Fruit fly (Drosophila melanogaster) whole organism, embryonic: ENCODE results near the gene CG31176.
A peak's percentile ranks its signal among the peaks of the same experiment; 100 is the strongest.

Experiments used
- Blimp-1 ChIP-seq: fragments of 200-800 bp; sonication (Bioruptor generic); optimal IDR thresholded peaks from 3 replicates; lab custom pipeline; 2018; ENCODE audit warnings: missing biosample characterization, missing genetic modification characterization, mild to moderate bottlenecking, moderate library complexity, missing genetic modification reagents
- CG11398 ChIP-seq: fragments of 200-800 bp; sonication (Bioruptor generic); optimal IDR thresholded peaks from 2 replicates; lab custom pipeline; 2016; ENCODE audit warnings: missing biosample characterization, missing genetic modification characterization
- CG12104 ChIP-seq: fragments of 200-800 bp; sonication (Bioruptor generic); optimal IDR thresholded peaks from 3 replicates; lab custom pipeline; 2016; ENCODE audit warnings: missing biosample characterization, missing genetic modification characterization
- CG13287 ChIP-seq: fragments of 200-800 bp; sonication (Bioruptor generic); IDR thresholded peaks from 2 replicates; pipeline ENCODE4 v1.3.6; 2022; ENCODE audit warnings: missing biosample characterization, missing genetic modification characterization; ENCODE audit not compliant: partially characterized antibody
- CG13894 ChIP-seq: fragments of 200-800 bp; sonication (Bioruptor generic); optimal IDR thresholded peaks from 3 replicates; lab custom pipeline; 2018; ENCODE audit warnings: missing biosample characterization, mild to moderate bottlenecking, missing genetic modification characterization, moderate library complexity
- CG14441 ChIP-seq: fragments of 200-800 bp; sonication (Bioruptor generic); IDR thresholded peaks from 2 replicates; pipeline ENCODE4 v1.3.6; 2022; ENCODE audit warnings: missing biosample characterization, missing genetic modification characterization
- CG33213 ChIP-seq: fragments of 200-800 bp; sonication (Bioruptor generic); optimal IDR thresholded peaks from 3 replicates; lab custom pipeline; 2016; ENCODE audit warnings: missing biosample characterization, missing genetic modification characterization
- CG34224 ChIP-seq: fragments of 200-800 bp; sonication (Bioruptor generic); IDR thresholded peaks from 3 replicates; pipeline ENCODE4 v1.3.6; 2022; ENCODE audit warnings: missing biosample characterization, missing genetic modification characterization; ENCODE audit not compliant: partially characterized antibody
- CG42726 ChIP-seq: fragments of 200-800 bp; sonication (Bioruptor generic); IDR thresholded peaks from 2 replicates; pipeline ENCODE4 v1.3.6; 2022; ENCODE audit warnings: missing biosample characterization, missing genetic modification characterization; ENCODE audit not compliant: partially characterized antibody
- CG4424 ChIP-seq: fragments of 200-800 bp; sonication (Bioruptor generic); optimal IDR thresholded peaks from 3 replicates; lab custom pipeline; 2016; ENCODE audit warnings: missing biosample characterization, missing genetic modification characterization
- CG4707 ChIP-seq: fragments of 200-800 bp; sonication (Bioruptor generic); optimal IDR thresholded peaks from 2 replicates; lab custom pipeline; 2018; ENCODE audit warnings: missing biosample characterization, mild to moderate bottlenecking, missing genetic modification characterization, moderate library complexity
- CG6765 ChIP-seq: fragments of 200-800 bp; sonication (Bioruptor generic); optimal IDR thresholded peaks from 3 replicates; lab custom pipeline; 2017; ENCODE audit warnings: missing biosample characterization, mild to moderate bottlenecking, missing genetic modification characterization
- CG6791 ChIP-seq: fragments of 200-800 bp; sonication (Bioruptor generic); IDR thresholded peaks from 3 replicates; pipeline ENCODE4 v1.3.6; 2022; ENCODE audit warnings: missing biosample characterization, missing genetic modification characterization; ENCODE audit not compliant: partially characterized antibody
- CG7928 ChIP-seq: fragments of 200-800 bp; sonication (Bioruptor generic); optimal IDR thresholded peaks from 2 replicates; lab custom pipeline; 2017; ENCODE audit warnings: missing biosample characterization, mild to moderate bottlenecking, missing genetic modification characterization
- CG8478 ChIP-seq: fragments of >200 bp; optimal IDR thresholded peaks from 2 replicates; lab custom pipeline; 2018
- CG9609 ChIP-seq: fragments of 200-800 bp; sonication (Bioruptor generic); optimal IDR thresholded peaks from 3 replicates; lab custom pipeline; 2016; ENCODE audit warnings: missing biosample characterization, missing genetic modification characterization
- CHES-1-like ChIP-seq: fragments of 200-800 bp; sonication (Bioruptor generic); optimal IDR thresholded peaks from 2 replicates; lab custom pipeline; 2016; ENCODE audit warnings: missing biosample characterization, missing genetic modification characterization
- D19A ChIP-seq: fragments of 200-800 bp; optimal IDR thresholded peaks from 3 replicates; lab custom pipeline; 2019; ENCODE audit warnings: missing biosample characterization, mild to moderate bottlenecking, missing genetic modification characterization, moderate library complexity
- Dek ChIP-seq: fragments of 200-800 bp; sonication (Bioruptor generic); optimal IDR thresholded peaks from 3 replicates; lab custom pipeline; 2019; ENCODE audit warnings: missing biosample characterization, mild to moderate bottlenecking, missing genetic modification characterization, moderate library complexity
- Dip3 ChIP-seq: fragments of 200-800 bp; sonication (Bioruptor generic); optimal IDR thresholded peaks from 3 replicates; lab custom pipeline; 2016; ENCODE audit warnings: missing biosample characterization, missing genetic modification characterization
- Doc3 ChIP-seq: fragments of 200-800 bp; sonication (Bioruptor generic); IDR thresholded peaks from 3 replicates; pipeline ENCODE4 v1.3.6; 2022; ENCODE audit warnings: missing biosample characterization, missing genetic modification characterization; ENCODE audit not compliant: partially characterized antibody
- Ets97D ChIP-seq: fragments of 200-800 bp; sonication (Bioruptor generic); optimal IDR thresholded peaks from 3 replicates; lab custom pipeline; 2016; ENCODE audit warnings: missing biosample characterization, missing genetic modification characterization
- HHEX ChIP-seq: fragments of 200-800 bp; sonication (Bioruptor generic); optimal IDR thresholded peaks from 3 replicates; lab custom pipeline; 2017; ENCODE audit warnings: missing biosample characterization, mild to moderate bottlenecking, missing genetic modification characterization, missing genetic modification reagents
- Jarid2 ChIP-seq: fragments of 200-800 bp; sonication (Bioruptor generic); optimal IDR thresholded peaks from 3 replicates; lab custom pipeline; 2017; ENCODE audit warnings: mild to moderate bottlenecking, missing biosample characterization, missing genetic modification reagents, missing genetic modification characterization
- Lpt ChIP-seq: fragments of >200 bp; optimal IDR thresholded peaks from 2 replicates; lab custom pipeline; 2018; ENCODE audit warnings: missing biosample characterization, missing genetic modification characterization
- Pdp1 ChIP-seq, 2 experiments: fragments of 200-800 bp; sonication (Bioruptor generic); optimal IDR thresholded peaks; 3 replicates each; lab custom pipeline; 2016; ENCODE audit warnings: missing biosample characterization in 2 of 2, missing genetic modification characterization in 2 of 2, mild to moderate bottlenecking in 1 of 2, moderate library complexity in 1 of 2
- Scr ChIP-seq: fragments of 200-800 bp; sonication (Bioruptor generic); IDR thresholded peaks from 2 replicates; pipeline ENCODE4 v1.3.6; 2022; ENCODE audit warnings: missing biosample characterization, missing genetic modification characterization; ENCODE audit not compliant: partially characterized antibody
- Usf ChIP-seq: fragments of 200-800 bp; sonication (Bioruptor generic); optimal IDR thresholded peaks from 2 replicates; lab custom pipeline; 2017; ENCODE audit warnings: missing genotype, missing biosample characterization, missing genetic modification characterization
- YL-1 ChIP-seq: fragments of 200-800 bp; sonication (Bioruptor generic); optimal IDR thresholded peaks from 3 replicates; lab custom pipeline; 2017; ENCODE audit warnings: missing biosample characterization, mild to moderate bottlenecking, missing genetic modification characterization
- ab ChIP-seq: fragments of 200-800 bp; sonication (Bioruptor generic); optimal IDR thresholded peaks from 2 replicates; lab custom pipeline; 2016; ENCODE audit warnings: missing biosample characterization, missing genetic modification characterization
- cad ChIP-seq: fragments of >200 bp; optimal IDR thresholded peaks from 2 replicates; lab custom pipeline; 2017; ENCODE audit warnings: missing biosample characterization, missing genetic modification characterization
- croc ChIP-seq: fragments of 200-800 bp; sonication (Bioruptor generic); conservative IDR thresholded peaks from 3 replicates; pipeline ENCODE4 v1.3.6; 2022; ENCODE audit warnings: missing biosample characterization, missing genetic modification characterization
- disco-r ChIP-seq: fragments of 200-800 bp; sonication (Bioruptor generic); optimal IDR thresholded peaks from 2 replicates; lab custom pipeline; 2016; ENCODE audit warnings: missing biosample characterization, missing genetic modification characterization
- dmrt11E ChIP-seq: fragments of 200-800 bp; sonication (Bioruptor generic); optimal IDR thresholded peaks from 3 replicates; lab custom pipeline; 2018; ENCODE audit warnings: missing biosample characterization, mild to moderate bottlenecking, missing genetic modification characterization, moderate library complexity
- fd96Cb ChIP-seq: fragments of 200-800 bp; sonication (Bioruptor generic); optimal IDR thresholded peaks from 2 replicates; lab custom pipeline; 2018; ENCODE audit warnings: missing biosample characterization, mild to moderate bottlenecking, missing genetic modification characterization, moderate library complexity
- inv ChIP-seq: fragments of 200-800 bp; sonication (Bioruptor generic); IDR thresholded peaks from 2 replicates; pipeline ENCODE4 v1.3.6; 2022; ENCODE audit warnings: missing biosample characterization, missing genetic modification characterization; ENCODE audit not compliant: partially characterized antibody
- kah ChIP-seq: fragments of 200-800 bp; sonication (Bioruptor generic); optimal IDR thresholded peaks from 2 replicates; lab custom pipeline; 2018; ENCODE audit warnings: missing biosample characterization, mild to moderate bottlenecking, missing genetic modification characterization
- lbe ChIP-seq: fragments of 200-800 bp; sonication (Bioruptor generic); optimal IDR thresholded peaks from 2 replicates; lab custom pipeline; 2016; ENCODE audit warnings: missing biosample characterization, mild to moderate bottlenecking, missing genetic modification characterization
- lilli ChIP-seq: fragments of 200-800 bp; sonication (Bioruptor generic); optimal IDR thresholded peaks from 3 replicates; lab custom pipeline; 2016; ENCODE audit warnings: missing biosample characterization, missing genetic modification characterization
- pb ChIP-seq: fragments of 200-800 bp; sonication (Bioruptor generic); optimal IDR thresholded peaks from 3 replicates; lab custom pipeline; 2016; ENCODE audit warnings: missing biosample characterization, missing genetic modification characterization
- peb ChIP-seq: fragments of 200-800 bp; sonication (Bioruptor generic); IDR thresholded peaks from 2 replicates; pipeline ENCODE4 v1.3.6; 2022; ENCODE audit warnings: missing biosample characterization, missing genetic modification characterization
- pfk ChIP-seq: fragments of 200-800 bp; sonication (Bioruptor generic); optimal IDR thresholded peaks from 2 replicates; lab custom pipeline; 2018; ENCODE audit warnings: missing biosample characterization, mild to moderate bottlenecking, missing genetic modification characterization, moderate library complexity
- pnt ChIP-seq: fragments of 200-800 bp; sonication (Bioruptor generic); optimal IDR thresholded peaks from 3 replicates; lab custom pipeline; 2016; ENCODE audit warnings: missing biosample characterization, missing genetic modification characterization
- ranshi ChIP-seq: fragments of 200-800 bp; sonication (Bioruptor generic); IDR thresholded peaks from 2 replicates; pipeline ENCODE4 v1.3.6; 2022; ENCODE audit warnings: missing biosample characterization, missing genetic modification characterization
- repo ChIP-seq: fragments of 200-800 bp; sonication (Bioruptor generic); optimal IDR thresholded peaks from 2 replicates; lab custom pipeline; 2016; ENCODE audit warnings: missing biosample characterization, missing genetic modification characterization
- shn ChIP-seq: fragments of 200-800 bp; sonication (Bioruptor generic); optimal IDR thresholded peaks from 3 replicates; lab custom pipeline; 2016; ENCODE audit warnings: missing biosample characterization, missing genetic modification characterization
- slou ChIP-seq: fragments of 200-800 bp; sonication (Bioruptor generic); optimal IDR thresholded peaks from 3 replicates; lab custom pipeline; 2016; ENCODE audit warnings: missing biosample characterization, missing genetic modification characterization
- slp2 ChIP-seq: fragments of 200-800 bp; sonication (Bioruptor generic); optimal IDR thresholded peaks from 2 replicates; lab custom pipeline; 2016; ENCODE audit warnings: missing biosample characterization, missing genetic modification characterization
- trem ChIP-seq: fragments of 200-800 bp; optimal IDR thresholded peaks from 3 replicates; lab custom pipeline; 2019; ENCODE audit warnings: missing biosample characterization, mild to moderate bottlenecking, missing genetic modification characterization, moderate library complexity
- zen2 ChIP-seq: fragments of 200-800 bp; sonication (Bioruptor generic); IDR thresholded peaks from 3 replicates; pipeline ENCODE4 v1.3.6; 2022; ENCODE audit warnings: missing biosample characterization, missing genetic modification characterization; ENCODE audit not compliant: partially characterized antibody

The CG31176 gene

DNA sequence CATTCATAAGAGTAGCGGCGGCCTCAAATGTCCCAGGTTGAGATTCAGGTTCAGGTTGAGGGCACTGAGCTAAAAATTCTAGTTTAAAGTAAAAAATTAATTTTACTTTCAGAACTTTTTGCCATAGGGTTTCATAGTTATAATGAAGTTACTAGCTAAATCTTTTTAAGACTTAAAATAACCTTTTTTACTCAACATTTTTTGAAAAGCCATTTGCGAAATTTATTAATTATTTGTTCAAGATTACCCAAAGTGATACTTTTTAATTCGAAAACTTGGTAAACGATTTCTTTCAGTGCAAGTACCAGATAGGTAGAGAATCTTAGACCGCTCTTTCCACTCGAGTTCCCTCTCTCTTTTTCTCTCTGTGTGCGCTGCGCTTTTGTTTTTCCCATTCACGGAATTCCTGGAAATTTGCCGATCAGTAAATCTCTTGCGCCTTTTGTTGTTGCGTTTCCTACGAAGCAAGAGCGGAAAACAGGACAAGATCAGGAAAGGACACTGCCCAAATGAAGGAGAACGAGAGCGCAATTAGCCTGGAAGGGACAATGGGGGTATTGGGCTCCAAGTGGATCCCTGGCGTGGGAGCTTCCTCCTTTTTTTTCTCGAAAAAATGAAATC is 77.8 kb downstream of the CG31176 start (continued):
- peak; percentile 68 for TF ChIP-seq croc (GFP tag; lab: Robert Waterston, UW)
- no peak for TF ChIP-seq CG4707 (GFP tag; lab: Kevin White, UChicago)
- TF ChIP-seq disco-r (GFP tag; lab: Kevin White, UChicago): no peak
- no peak for TF ChIP-seq cad
- no peak for TF ChIP-seq Jarid2 (GFP tag; lab: Kevin White, UChicago)
- TF ChIP-seq fd96Cb (tag; lab: Kevin White, UChicago): peak; percentile 62
- TF ChIP-seq Dip3 (GFP tag; lab: Kevin White, UChicago): no peak
- no peak for TF ChIP-seq Scr (GFP tag; lab: Robert Waterston, UW)
- TF ChIP-seq slp2: no peak
- peak; percentile 89 for TF ChIP-seq trem (tag; lab: Kevin White, UChicago)
- TF ChIP-seq CG13894: no peak
- no peak for TF ChIP-seq Dek (tag; lab: Kevin White, UChicago)
- no peak for TF ChIP-seq CG7928
- TF ChIP-seq lilli (GFP tag; lab: Kevin White, UChicago): peak; percentile 28
- peak; percentile 16 for TF ChIP-seq CHES-1-like (GFP tag; lab: Kevin White, UChicago)
- TF ChIP-seq CG8478 (lab: Kevin White, UChicago): no peak
- TF ChIP-seq CG4424 (GFP tag; lab: Kevin White, UChicago): peak; percentile 67
- no peak for TF ChIP-seq HHEX (GFP tag; lab: Kevin White, UChicago)
- TF ChIP-seq Blimp-1 (GFP tag; lab: Kevin White, UChicago): peak; percentile 57
- no peak for TF ChIP-seq CG6765 (GFP tag; lab: Kevin White, UChicago)
- no peak for TF ChIP-seq inv (GFP tag; lab: Robert Waterston, UW)
- TF ChIP-seq CG14441 (GFP tag; lab: Robert Waterston, UW): no peak
- TF ChIP-seq Ets97D: no peak
- no peak for TF ChIP-seq pfk
- peak; percentile 10 for TF ChIP-seq CG9609 (GFP tag; lab: Kevin White, UChicago)
- no peak for TF ChIP-seq repo (GFP tag; lab: Kevin White, UChicago)
- TF ChIP-seq Usf (GFP tag; lab: Kevin White, UChicago): peak; percentile 48
- no peak for TF ChIP-seq Doc3 (GFP tag; lab: Robert Waterston, UW)
- no peak for TF ChIP-seq zen2
- peak; percentile 96 for TF ChIP-seq dmrt11E (tag; lab: Kevin White, UChicago)
- TF ChIP-seq peb (GFP tag; lab: Robert Waterston, UW): no peak
- no peak for TF ChIP-seq ab
- no peak for TF ChIP-seq CG13287
- no peak for TF ChIP-seq Lpt
- no peak for TF ChIP-seq kah (GFP tag; lab: Kevin White, UChicago)
- TF ChIP-seq CG34224: no peak
- no peak for TF ChIP-seq CG6791 (GFP tag; lab: Robert Waterston, UW)
- TF ChIP-seq Pdp1 (GFP tag; optimal IDR thresholded peaks at IDR 0.05; lab: Kevin White, UChicago): peak; percentile 28 to 45
- TF ChIP-seq CG11398: no peak
- TF ChIP-seq shn (GFP tag; lab: Kevin White, UChicago): peak; percentile 6
- TF ChIP-seq CG12104 (GFP tag; lab: Kevin White, UChicago): peak; percentile 40
- TF ChIP-seq D19A (tag; lab: Kevin White, UChicago): peak; percentile 70
- TF ChIP-seq pb (GFP tag; lab: Kevin White, UChicago): no peak
- no peak for TF ChIP-seq ranshi (GFP tag; lab: Robert Waterston, UW)
- TF ChIP-seq pnt (GFP tag; lab: Kevin White, UChicago): peak; percentile 42
- no peak for TF ChIP-seq slou (GFP tag; lab: Kevin White, UChicago)
- peak; percentile 69 for TF ChIP-seq lbe (GFP tag; lab: Kevin White, UChicago)
- TF ChIP-seq CG33213: no peak
- no peak for TF ChIP-seq YL-1
- TF ChIP-seq CG42726 (GFP tag; lab: Robert Waterston, UW): no peak
